Fruit fly (Drosophila melanogaster): Measurements from ENCODE around the gene eIF3l.

- TF ChIP-seq psq (GFP tag; optimal IDR thresholded peaks at IDR 0.05) (no peak), Myc (optimal IDR thresholded peaks at IDR 0.05) (no peak), Hr78 (GFP tag; optimal IDR thresholded peaks at IDR 0.05) (no peak)
These were observed 37.4 kb downstream of the eIF3l start for dm6 chr3L:12108515-12108914.
